Worm (Caenorhabditis elegans): ENCODE measurements around the gene pitr-2.

- TF ChIP-seq ama-1 (optimal IDR thresholded peaks at IDR 0.05), result no peak
- TF ChIP-seq pros-1 (tag; optimal IDR thresholded peaks at IDR 0.05), result no peak
- no peak for TF ChIP-seq pag-3 (tag; optimal IDR thresholded peaks at IDR 0.05; ENCODE audit: borderline replicate concordance)
- no peak for TF ChIP-seq rnt-1 (tag; optimal IDR thresholded peaks at IDR 0.05)
- no peak for TF ChIP-seq hlh-6 (tag; optimal IDR thresholded peaks at IDR 0.05)
These were observed 43.4 kb downstream of the pitr-2 start for ce11 chrV:9094060-9094628.
